Fruit fly (Drosophila melanogaster): ENCODE measurements around the gene CG33995.

Gene CG33995

DNA sequence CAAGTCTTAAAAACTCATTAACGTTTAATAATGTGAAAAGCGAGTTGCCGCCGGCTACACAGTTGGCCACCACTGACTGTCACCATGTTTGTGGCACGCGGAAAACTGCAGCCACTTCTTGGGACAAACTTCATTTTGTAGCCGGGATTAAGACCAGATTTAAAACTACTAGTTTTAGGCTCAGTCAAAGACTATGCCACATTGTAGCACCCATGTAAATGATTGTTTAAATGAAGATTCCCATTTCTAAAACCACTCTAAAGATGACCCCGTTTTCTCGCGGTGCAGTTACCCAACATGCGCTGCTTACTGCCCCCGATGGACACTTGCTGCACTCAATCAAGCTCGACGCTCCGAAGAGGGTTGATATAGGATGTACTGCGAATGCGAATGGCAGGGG lies 47.3 kb downstream of the CG33995 start:
- TF ChIP-seq EcR (GFP tag; optimal IDR thresholded peaks at IDR 0.05) (no peak), Dll (optimal IDR thresholded peaks at IDR 0.05) (no peak), psq (optimal IDR thresholded peaks at IDR 0.05) (no peak), CG8478 (optimal IDR thresholded peaks at IDR 0.05) (no peak), usp (GFP tag; optimal IDR thresholded peaks at IDR 0.05) (no peak), pan (optimal IDR thresholded peaks at IDR 0.05) (no peak)

DNA sequence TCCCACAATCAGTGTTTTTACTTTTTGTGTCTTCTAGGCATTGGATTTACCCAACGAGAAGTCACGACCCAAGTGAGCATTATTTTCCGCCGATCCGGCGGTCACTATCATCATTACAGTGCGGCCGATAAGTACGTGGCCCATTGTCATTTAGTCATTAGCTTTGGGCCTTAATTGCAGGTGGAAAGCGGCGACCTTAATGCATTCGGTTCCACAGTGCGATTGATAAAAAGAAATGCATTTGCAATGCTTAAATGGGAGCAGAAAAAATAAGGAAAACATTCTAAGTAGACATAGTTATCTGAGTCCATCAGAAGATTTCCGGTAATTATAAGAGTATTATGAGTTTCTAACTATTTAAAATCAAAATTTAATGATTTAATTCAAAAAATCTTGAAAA lies 49.1 kb downstream of the CG33995 start:
- TF ChIP-seq usp (GFP tag; optimal IDR thresholded peaks at IDR 0.05) (no peak), pan (optimal IDR thresholded peaks at IDR 0.05) (no peak), Dll (optimal IDR thresholded peaks at IDR 0.05) (no peak), CG8478 (optimal IDR thresholded peaks at IDR 0.05) (no peak), psq (optimal IDR thresholded peaks at IDR 0.05) (no peak), EcR (GFP tag; optimal IDR thresholded peaks at IDR 0.05) (no peak)

DNA sequence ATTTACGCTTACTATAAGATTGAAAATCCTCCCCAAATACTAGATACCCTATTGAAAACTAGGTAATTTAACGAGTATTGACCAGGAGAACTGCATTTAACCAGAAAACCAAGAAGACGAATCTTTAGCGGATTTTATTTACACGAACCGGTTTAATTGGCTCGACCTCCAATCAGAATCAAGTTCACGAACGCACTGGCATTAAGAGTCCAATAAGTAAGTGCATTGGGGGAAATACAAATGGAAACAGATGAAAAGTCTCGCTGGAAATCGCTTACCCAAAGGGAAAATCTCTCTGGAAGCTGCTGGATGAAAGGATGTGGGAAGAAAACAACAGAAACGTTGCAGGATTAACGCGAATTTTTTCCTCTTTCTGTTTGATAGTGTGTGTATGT lies 49.5 kb downstream of the CG33995 start:
- no peak for TF ChIP-seq EcR (GFP tag; optimal IDR thresholded peaks at IDR 0.05)
- TF ChIP-seq CG8478 (optimal IDR thresholded peaks at IDR 0.05): no peak
- no peak for TF ChIP-seq pan (optimal IDR thresholded peaks at IDR 0.05)
- TF ChIP-seq usp (GFP tag; optimal IDR thresholded peaks at IDR 0.05): no peak
- TF ChIP-seq psq (optimal IDR thresholded peaks at IDR 0.05): no peak
- no peak for TF ChIP-seq Dll (optimal IDR thresholded peaks at IDR 0.05)

DNA sequence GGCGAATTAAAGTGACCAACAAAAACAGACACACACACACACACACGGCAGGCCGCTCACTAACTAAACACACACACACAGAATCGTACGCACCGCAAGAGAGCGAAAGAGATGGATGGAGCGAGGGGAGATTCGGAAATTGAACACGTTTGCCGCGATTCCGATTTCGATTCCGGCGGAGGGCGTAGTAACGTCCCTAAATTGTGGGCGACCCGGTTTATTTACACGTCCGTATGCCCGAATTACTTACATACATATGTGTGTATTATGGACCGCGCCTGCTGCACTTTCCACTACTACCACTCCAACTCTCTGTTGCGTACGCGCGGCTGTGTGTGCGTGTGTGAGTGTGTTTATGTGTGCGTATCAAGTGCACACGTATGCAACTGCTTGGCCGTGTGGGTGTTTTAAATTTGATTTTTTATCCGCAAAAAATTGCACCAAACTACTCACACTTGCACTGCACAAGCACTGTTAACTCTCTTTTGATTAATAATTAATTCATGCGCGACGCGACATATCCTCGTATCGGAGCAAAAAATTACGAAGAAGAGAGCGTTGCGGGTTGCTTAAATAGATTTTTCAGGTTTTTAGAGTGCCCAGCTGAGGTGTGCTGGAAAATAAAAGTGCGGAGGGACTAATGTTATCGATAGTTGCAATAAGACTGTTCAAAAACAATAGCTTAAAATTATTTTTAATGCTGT lies 50.1 kb downstream of the CG33995 start, which contains the start of gene Pgant5:
Gene Pgant5 (minus strand): TSS at position 601 of the 704 bp plus-strand sequence.
- TF ChIP-seq usp (GFP tag; optimal IDR thresholded peaks at IDR 0.05) (no peak), CG8478 (optimal IDR thresholded peaks at IDR 0.05) (peak; percentile 92), Dll (optimal IDR thresholded peaks at IDR 0.05) (no peak), psq (optimal IDR thresholded peaks at IDR 0.05) (no peak), EcR (GFP tag; optimal IDR thresholded peaks at IDR 0.05) (no peak), pan (optimal IDR thresholded peaks at IDR 0.05) (no peak)

DNA sequence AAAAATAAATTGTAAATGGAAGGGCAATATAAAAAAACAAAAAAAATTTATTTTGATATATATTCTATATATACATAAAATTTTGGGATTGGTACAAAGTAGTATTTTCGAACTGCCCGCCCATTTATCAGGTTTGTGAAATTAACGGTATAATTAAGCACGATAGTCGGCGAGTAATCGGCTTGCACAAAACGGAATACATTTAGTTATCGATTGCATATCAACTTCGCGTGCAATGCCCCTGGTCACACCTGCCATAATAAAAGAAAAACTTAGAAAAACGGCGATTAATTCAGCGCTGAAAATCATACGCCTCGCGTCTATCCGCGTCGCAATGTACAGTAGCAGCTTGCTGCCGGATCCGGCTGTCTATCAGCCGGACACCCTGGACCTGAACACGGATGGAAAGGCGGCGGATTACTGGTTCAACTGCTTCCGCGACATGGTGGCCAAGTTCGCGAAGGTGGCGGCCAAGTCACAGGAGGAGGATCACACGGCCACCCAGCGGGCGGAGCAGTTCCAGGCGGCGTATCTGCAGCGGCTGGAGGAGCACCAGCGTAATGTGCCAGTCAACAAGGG lies 50.8 kb downstream of the CG33995 start, which contains the start of gene CG5828:
Gene CG5828 (plus strand): TSS at position 205 of the 579 bp plus-strand sequence.
- TF ChIP-seq psq (optimal IDR thresholded peaks at IDR 0.05) (no peak), usp (GFP tag; optimal IDR thresholded peaks at IDR 0.05) (no peak), Dll (optimal IDR thresholded peaks at IDR 0.05) (no peak), CG8478 (optimal IDR thresholded peaks at IDR 0.05) (no peak), pan (optimal IDR thresholded peaks at IDR 0.05) (no peak)

DNA sequence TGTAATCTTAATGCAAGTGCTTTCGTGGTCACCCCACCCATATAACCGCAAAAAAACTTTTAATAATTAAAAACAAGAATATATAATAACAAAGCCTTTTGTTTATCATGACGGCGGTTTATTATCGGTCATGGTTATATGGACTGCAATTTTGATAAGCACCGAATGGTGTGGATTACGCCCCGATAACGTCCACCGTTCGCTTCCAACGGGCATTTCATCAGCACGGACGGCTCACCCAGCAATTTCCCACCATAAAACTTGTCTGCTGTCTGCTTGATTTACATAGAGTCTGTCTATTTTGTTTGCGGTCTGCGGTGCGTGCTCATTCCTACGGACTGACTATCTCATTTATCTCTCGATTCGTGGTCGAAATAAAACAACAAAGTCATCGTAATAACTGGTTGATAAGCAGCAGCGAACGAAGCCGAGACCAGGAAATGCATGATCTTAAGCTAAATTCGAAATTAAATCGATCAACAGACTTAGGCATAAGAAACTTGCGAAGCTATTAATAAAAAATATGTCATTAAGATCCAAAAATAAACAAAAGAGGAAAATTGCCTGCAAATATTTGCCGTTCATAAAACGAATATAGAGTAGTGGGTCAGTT lies 52.4 kb downstream of the CG33995 start:
- TF ChIP-seq psq (optimal IDR thresholded peaks at IDR 0.05) (no peak), Dll (optimal IDR thresholded peaks at IDR 0.05) (no peak), usp (GFP tag; optimal IDR thresholded peaks at IDR 0.05) (no peak)

DNA sequence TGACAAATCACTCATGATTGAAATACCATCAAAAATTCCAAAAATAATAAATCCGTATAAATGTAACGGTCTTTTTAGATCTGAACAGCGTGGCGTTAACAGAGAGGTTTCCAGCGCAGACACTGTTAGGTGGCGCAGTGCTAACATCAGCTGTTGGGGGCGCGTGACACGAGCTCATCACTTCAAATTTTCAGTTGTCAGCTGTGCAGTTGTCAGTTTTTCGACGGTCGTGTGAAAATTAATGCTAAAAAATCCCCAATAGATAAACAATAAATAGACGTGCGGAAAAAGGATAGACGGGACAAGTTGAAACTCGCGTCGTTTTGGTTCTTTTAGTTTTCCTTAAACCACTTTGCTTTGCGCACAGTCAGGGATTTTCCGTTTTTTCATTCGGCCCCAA lies 53.2 kb downstream of the CG33995 start, which contains the start of gene CG4230:
Gene CG4230 (plus strand): TSS at position 6 of the 400 bp plus-strand sequence.
- TF ChIP-seq psq (optimal IDR thresholded peaks at IDR 0.05): no peak
- TF ChIP-seq EcR (GFP tag; optimal IDR thresholded peaks at IDR 0.05): no peak
- no peak for TF ChIP-seq CG8478 (optimal IDR thresholded peaks at IDR 0.05)
- no peak for TF ChIP-seq Dll (optimal IDR thresholded peaks at IDR 0.05)
- TF ChIP-seq pan (optimal IDR thresholded peaks at IDR 0.05): no peak
- no peak for TF ChIP-seq usp (GFP tag; optimal IDR thresholded peaks at IDR 0.05)

DNA sequence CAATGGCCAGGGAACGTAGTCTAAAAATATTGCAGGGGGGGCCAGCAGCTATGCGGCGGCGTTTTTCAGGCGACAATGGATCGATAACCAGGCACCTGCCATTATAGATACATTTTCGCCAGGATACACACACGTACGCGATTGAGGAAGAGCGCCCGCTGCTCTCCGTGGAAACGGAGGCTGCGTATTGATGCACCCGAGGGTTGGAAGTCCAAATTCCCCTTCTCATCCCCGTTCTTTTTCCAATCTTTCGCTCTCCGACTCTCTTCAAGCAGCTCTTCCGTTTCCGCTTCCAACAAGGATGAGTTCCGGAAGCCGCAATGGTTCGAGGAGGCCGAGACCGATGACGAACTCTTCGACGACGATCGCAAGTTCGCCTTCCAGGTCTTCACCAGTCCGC lies 53.7 kb downstream of the CG33995 start:
- no peak for TF ChIP-seq pan (optimal IDR thresholded peaks at IDR 0.05)
- no peak for TF ChIP-seq usp (GFP tag; optimal IDR thresholded peaks at IDR 0.05)
- TF ChIP-seq EcR (GFP tag; optimal IDR thresholded peaks at IDR 0.05): no peak
- TF ChIP-seq CG8478 (optimal IDR thresholded peaks at IDR 0.05): no peak
- no peak for TF ChIP-seq psq (optimal IDR thresholded peaks at IDR 0.05)
- no peak for TF ChIP-seq Dll (optimal IDR thresholded peaks at IDR 0.05)

Data from whole organism.